Worm (Caenorhabditis elegans) whole organism, L4 larva: ENCODE measurements around the gene ZK632.12.

ENCODE experiments used
- F10B5.3 ChIP-seq: sonication (generic microtip); optimal IDR thresholded peaks from 2 replicates; lab custom pipeline; 2016; ENCODE audit warnings: mild to moderate bottlenecking, missing genetic modification characterization, missing compliant biosample characterization
- F44E2.7 ChIP-seq: fragments of 200-800 bp; sonication (Bioruptor generic); IDR thresholded peaks from 2 replicates; pipeline ENCODE4 v2.1.2; 2022; ENCODE audit warnings: missing genetic modification characterization, missing compliant biosample characterization
- T20F7.1 ChIP-seq: fragments of 200-800 bp; sonication (Bioruptor generic); optimal IDR thresholded peaks from 2 replicates; lab custom pipeline; 2018; ENCODE audit warnings: mild to moderate bottlenecking, missing genetic modification characterization, missing compliant biosample characterization
- Y105C5A.15 ChIP-seq: fragments of 200-800 bp; sonication (Bioruptor generic); IDR thresholded peaks from 2 replicates; pipeline ENCODE4 v1.3.6; 2022; ENCODE audit warnings: missing genetic modification characterization, missing compliant biosample characterization
- Y48G9A.11 ChIP-seq: fragments of 200-800 bp; sonication (Bioruptor generic); IDR thresholded peaks from 2 replicates; pipeline ENCODE4 v1.3.6; 2022; ENCODE audit warnings: missing genetic modification reagents, missing genetic modification characterization, missing compliant biosample characterization
- Y75B8A.6 ChIP-seq: fragments of 200-800 bp; sonication (Bioruptor generic); IDR thresholded peaks from 2 replicates; pipeline ENCODE4 v1.3.6; 2022; ENCODE audit warnings: missing genetic modification reagents, missing genetic modification characterization, missing compliant biosample characterization
- ZK337.2 ChIP-seq: fragments of 200-800 bp; sonication (Bioruptor generic); IDR thresholded peaks from 2 replicates; pipeline ENCODE4 v1.3.6; 2022; ENCODE audit warnings: missing genetic modification reagents, missing genetic modification characterization, missing compliant biosample characterization
- aha-1 ChIP-seq: fragments of 150-350 bp; peaks from one replicate; lab custom pipeline; 2014; ENCODE audit warnings: missing biosample characterization, missing genetic modification characterization
- ama-1 ChIP-seq: fragments of 150-350 bp; optimal IDR thresholded peaks from 2 replicates; lab custom pipeline; 2014; ENCODE audit warnings: inconsistent platforms, mixed read lengths
- attf-4 ChIP-seq: sonication (generic microtip); optimal IDR thresholded peaks from 3 replicates; lab custom pipeline; 2017; ENCODE audit warnings: missing biosample characterization, missing genetic modification characterization
- ceh-20 ChIP-seq: fragments of 200-800 bp; sonication (Bioruptor generic); IDR thresholded peaks from 2 replicates; pipeline ENCODE4 v1.3.6; 2022; ENCODE audit warnings: missing genetic modification reagents, missing genetic modification characterization, missing compliant biosample characterization
- cey-2 ChIP-seq: sonication (generic microtip); optimal IDR thresholded peaks from 3 replicates; lab custom pipeline; 2017; ENCODE audit warnings: missing genetic modification characterization, mild to moderate bottlenecking, missing compliant biosample characterization, antibody characterized with exemption, borderline replicate concordance; ENCODE audit not compliant: insufficient read depth
- daf-16 ChIP-seq, 3 experiments: sonication (generic microtip); optimal IDR thresholded peaks; 2 replicates each; lab custom pipeline; 2016 to 2017; ENCODE audit warnings: missing genetic modification characterization in 3 of 3, missing genetic modification reagents in 3 of 3, mild to moderate bottlenecking in 2 of 3, missing compliant biosample characterization in 2 of 3, missing biosample characterization in 1 of 3, moderate library complexity in 1 of 3
- dmd-6 ChIP-seq: fragments of 200-800 bp; sonication (Bioruptor generic); IDR thresholded peaks from 2 replicates; pipeline ENCODE4 v1.3.6; 2022; ENCODE audit warnings: missing genetic modification reagents, missing genetic modification characterization, missing compliant biosample characterization
- dmd-8 ChIP-seq: fragments of 200-800 bp; sonication (Bioruptor generic); IDR thresholded peaks from 2 replicates; pipeline ENCODE4 v1.3.6; 2022; ENCODE audit warnings: missing genetic modification characterization, missing compliant biosample characterization
- gei-8 ChIP-seq: fragments of 200-800 bp; sonication (Bioruptor generic); optimal IDR thresholded peaks from 2 replicates; lab custom pipeline; 2018; ENCODE audit warnings: mild to moderate bottlenecking, missing genetic modification characterization, missing compliant biosample characterization
- hlh-11 ChIP-seq: fragments of 200-800 bp; sonication (Bioruptor generic); optimal IDR thresholded peaks from 2 replicates; lab custom pipeline; 2018; ENCODE audit warnings: mild to moderate bottlenecking, missing genetic modification characterization, missing compliant biosample characterization
- hmg-1.1 ChIP-seq: fragments of 200-800 bp; sonication (Bioruptor generic); IDR thresholded peaks from 2 replicates; pipeline ENCODE4 v1.3.6; 2022; ENCODE audit warnings: missing genetic modification reagents, missing genetic modification characterization, missing compliant biosample characterization
- jun-1 ChIP-seq: fragments of 150-350 bp; optimal IDR thresholded peaks from 2 replicates; lab custom pipeline; 2014; ENCODE audit warnings: missing biosample characterization, missing genetic modification reagents, missing genetic modification characterization
- lim-7 ChIP-seq: fragments of 200-800 bp; sonication (Bioruptor generic); IDR thresholded peaks from 2 replicates; pipeline ENCODE4 v1.3.6; 2022; ENCODE audit warnings: missing genetic modification characterization, missing compliant biosample characterization
- lin-1 ChIP-seq: fragments of 200-800 bp; sonication (Bioruptor generic); IDR thresholded peaks from 2 replicates; pipeline ENCODE4 v1.3.6; 2022; ENCODE audit warnings: missing genetic modification reagents, missing genetic modification characterization, missing compliant biosample characterization
- lin-13 ChIP-seq: fragments of 150-350 bp; optimal IDR thresholded peaks from 2 replicates; lab custom pipeline; 2014; ENCODE audit warnings: missing biosample characterization, missing genetic modification reagents, missing genetic modification characterization
- lin-29 ChIP-seq: fragments of 200-800 bp; sonication (Bioruptor generic); IDR thresholded peaks from 2 replicates; pipeline ENCODE4 v1.3.6; 2022; ENCODE audit warnings: missing genetic modification reagents, missing genetic modification characterization, missing compliant biosample characterization
- lin-38 ChIP-seq: fragments of 200-800 bp; sonication (Bioruptor generic); IDR thresholded peaks from 2 replicates; pipeline ENCODE4 v1.3.6; 2022; ENCODE audit warnings: missing genetic modification reagents, missing genetic modification characterization, missing compliant biosample characterization
- lir-3 ChIP-seq: sonication (generic microtip); optimal IDR thresholded peaks from 2 replicates; lab custom pipeline; 2016; ENCODE audit warnings: mild to moderate bottlenecking, missing genetic modification characterization, missing compliant biosample characterization
- lsy-2 ChIP-seq, 2 experiments: fragments of 150-350 bp in 1 of 2; sonication (generic microtip) in 1 of 2; optimal IDR thresholded peaks; 2 replicates each; lab custom pipeline; 2014 to 2017; ENCODE audit warnings: missing biosample characterization in 2 of 2, missing genetic modification characterization in 2 of 2
- madf-5 ChIP-seq, 2 experiments: fragments of 200-800 bp; sonication (Bioruptor generic); IDR thresholded peaks; 2 replicates each; pipeline ENCODE4 v1.3.6; 2022; ENCODE audit warnings: missing compliant biosample characterization in 2 of 2, missing genetic modification characterization in 2 of 2
- mes-2 ChIP-seq: sonication (generic microtip); optimal IDR thresholded peaks from 2 replicates; lab custom pipeline; 2016; ENCODE audit warnings: missing genotype, mild to moderate bottlenecking, missing genetic modification characterization, missing compliant biosample characterization; ENCODE audit not compliant: poor library complexity, severe bottlenecking
- mxl-2 ChIP-seq: fragments of 200-800 bp; sonication (Bioruptor generic); conservative IDR thresholded peaks from 2 replicates; pipeline ENCODE4 v1.3.6; 2022; ENCODE audit warnings: missing genetic modification reagents, missing genetic modification characterization, missing compliant biosample characterization
- nhr-11 ChIP-seq: fragments of 150-350 bp; optimal IDR thresholded peaks from 2 replicates; lab custom pipeline; 2014; ENCODE audit warnings: missing biosample characterization, missing genetic modification characterization
- nhr-111 ChIP-seq: fragments of 200-800 bp; sonication (Bioruptor generic); optimal IDR thresholded peaks from 2 replicates; lab custom pipeline; 2018; ENCODE audit warnings: mild to moderate bottlenecking, missing genetic modification characterization, missing compliant biosample characterization
- nhr-28 ChIP-seq: fragments of 150-350 bp; optimal IDR thresholded peaks from 2 replicates; lab custom pipeline; 2014; ENCODE audit warnings: missing biosample characterization, missing genetic modification characterization
- nhr-42 ChIP-seq: fragments of 200-800 bp; sonication (Bioruptor generic); IDR thresholded peaks from 2 replicates; pipeline ENCODE4 v1.3.6; 2022; ENCODE audit warnings: missing genetic modification characterization, missing compliant biosample characterization
- nhr-6 ChIP-seq: fragments of 150-350 bp; optimal IDR thresholded peaks from 2 replicates; lab custom pipeline; 2014; ENCODE audit warnings: missing biosample characterization, missing genetic modification characterization
- nhr-76 ChIP-seq: fragments of 150-350 bp; optimal IDR thresholded peaks from 2 replicates; lab custom pipeline; 2014; ENCODE audit warnings: missing biosample characterization, missing genetic modification characterization
- php-3 ChIP-seq: fragments of 200-800 bp; sonication (Bioruptor generic); IDR thresholded peaks from 2 replicates; pipeline ENCODE4 v1.3.6; 2022; ENCODE audit warnings: missing genetic modification reagents, missing genetic modification characterization, missing compliant biosample characterization
- pqm-1 ChIP-seq: sonication (generic microtip); optimal IDR thresholded peaks from 2 replicates; lab custom pipeline; 2017; ENCODE audit warnings: missing biosample characterization, missing genetic modification characterization
- saeg-2 ChIP-seq: fragments of 200-800 bp; sonication (Bioruptor generic); IDR thresholded peaks from 2 replicates; pipeline ENCODE4 v1.3.6; 2022; ENCODE audit warnings: missing genetic modification reagents, missing genetic modification characterization, missing compliant biosample characterization
- skn-1 ChIP-seq: fragments of 150-350 bp; optimal IDR thresholded peaks from 2 replicates; lab custom pipeline; 2014; ENCODE audit warnings: missing biosample characterization, missing genetic modification characterization
- snpc-4 ChIP-seq: fragments of 150-350 bp; optimal IDR thresholded peaks from 2 replicates; lab custom pipeline; 2014; ENCODE audit warnings: missing biosample characterization, missing genetic modification characterization
- spr-1 ChIP-seq: sonication (generic microtip); optimal IDR thresholded peaks from 2 replicates; lab custom pipeline; 2016; ENCODE audit warnings: mild to moderate bottlenecking, missing genetic modification characterization, missing compliant biosample characterization
- spr-3 ChIP-seq: fragments of 200-800 bp; sonication (Bioruptor generic); optimal IDR thresholded peaks from 2 replicates; lab custom pipeline; 2018; ENCODE audit warnings: mild to moderate bottlenecking, missing genetic modification characterization, missing compliant biosample characterization
- tag-97 ChIP-seq: fragments of 200-800 bp; sonication (Bioruptor generic); IDR thresholded peaks from 2 replicates; pipeline ENCODE4 v1.3.6; 2022; ENCODE audit warnings: missing genetic modification characterization, missing compliant biosample characterization
- zfp-2 ChIP-seq: sonication (generic microtip); optimal IDR thresholded peaks from 2 replicates; lab custom pipeline; 2016; ENCODE audit warnings: mild to moderate bottlenecking, missing genetic modification characterization, missing compliant biosample characterization
- zfp-3 ChIP-seq: fragments of 200-800 bp; sonication (Bioruptor generic); conservative IDR thresholded peaks from 2 replicates; pipeline ENCODE4 v1.3.6; 2022; ENCODE audit warnings: missing genetic modification reagents, missing genetic modification characterization, missing compliant biosample characterization
- ztf-7 ChIP-seq: fragments of 150-350 bp; optimal IDR thresholded peaks from 2 replicates; lab custom pipeline; 2014; ENCODE audit warnings: missing biosample characterization, missing genetic modification characterization

The ZK632.12 gene

DNA sequence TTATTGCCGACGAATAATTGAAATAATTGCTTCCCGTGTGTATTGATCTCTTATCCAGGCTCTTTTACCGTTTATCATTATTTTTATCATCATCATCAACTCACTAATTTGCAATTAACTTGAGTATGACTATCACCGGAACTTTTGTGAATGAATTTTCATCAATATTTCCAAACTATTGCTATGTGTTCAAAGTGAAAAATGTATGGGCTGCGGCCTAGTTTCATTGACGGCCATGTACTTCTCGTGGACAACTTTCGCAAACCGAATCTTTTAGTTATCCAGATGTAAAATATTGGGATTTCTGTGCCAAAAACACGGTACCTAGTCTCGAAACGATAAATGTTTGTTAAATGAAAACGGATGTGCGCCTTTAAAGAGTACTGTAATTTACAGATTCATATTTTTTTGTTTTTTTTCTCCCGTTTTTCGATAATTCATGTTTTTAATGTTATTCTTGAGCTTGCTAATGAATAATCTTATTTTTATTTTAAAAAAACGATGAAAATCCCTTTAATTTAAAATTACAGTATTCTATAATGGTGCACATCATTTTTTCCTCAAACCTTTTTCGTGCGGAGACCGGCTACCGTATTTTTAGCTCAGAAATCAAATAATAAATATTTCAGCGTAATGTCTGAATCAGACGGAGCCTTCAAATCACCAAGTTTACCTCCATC lies 32.0 kb upstream of the ZK632.12 start, which contains the start of gene ZK632.2:
ZK632.2 (plus strand) TSS at position 630 of the 680 bp plus-strand sequence.
- peak in 1 of 2 experiments; percentile 56 for TF ChIP-seq lsy-2 (tag; optimal IDR thresholded peaks at IDR 0.05; lab: Kevin White, UChicago)
- TF ChIP-seq hmg-1.1 (GFP tag; lab: Robert Waterston, UW) = 0 out of 2 replicates have a peak, but pooled peaks have one; percentile 8
- TF ChIP-seq lin-29 (GFP tag; lab: Robert Waterston, UW) = no peak
- TF ChIP-seq lin-38 (GFP tag; lab: Robert Waterston, UW) = peak; percentile 26
- TF ChIP-seq aha-1 (tag; lab: Kevin White, UChicago) = peak; percentile 68
- no peak for TF ChIP-seq madf-5 (GFP tag; IDR thresholded peaks at IDR 0.05; lab: Robert Waterston, UW)
- peak; percentile 89 for TF ChIP-seq mes-2 (tag; lab: Kevin White, UChicago)
- no peak for TF ChIP-seq nhr-76 (tag; lab: Kevin White, UChicago)
- no peak for TF ChIP-seq jun-1
- no peak for TF ChIP-seq daf-16 (GFP tag; optimal IDR thresholded peaks at IDR 0.05; lab: Kevin White, UChicago)
- TF ChIP-seq daf-16 (tag; optimal IDR thresholded peaks at IDR 0.05; lab: Kevin White, UChicago) = peak; percentile 10
- no peak for TF ChIP-seq T20F7.1 (GFP tag; lab: Kevin White, UChicago)

- no peak for TF ChIP-seq ztf-7
- TF ChIP-seq ZK337.2 (GFP tag; lab: Robert Waterston, UW) = no peak
- TF ChIP-seq cey-2 (tag; lab: Kevin White, UChicago) = no peak
- no peak for TF ChIP-seq hlh-11 (tag; lab: Kevin White, UChicago)
- no peak for TF ChIP-seq Y48G9A.11
- TF ChIP-seq aha-1 (tag; lab: Kevin White, UChicago) = no peak
- TF ChIP-seq dmd-6 (GFP tag; lab: Robert Waterston, UW) = no peak
- no peak for TF ChIP-seq hmg-1.1 (GFP tag; lab: Robert Waterston, UW)
- no peak for TF ChIP-seq lir-3 (tag; lab: Kevin White, UChicago)
- TF ChIP-seq nhr-111 = no peak
- TF ChIP-seq F44E2.7 (GFP tag; lab: Robert Waterston, UW) = no peak
- TF ChIP-seq lim-7 (GFP tag; lab: Robert Waterston, UW) = no peak
- no peak for TF ChIP-seq spr-3
- no peak for TF ChIP-seq snpc-4
- no peak for TF ChIP-seq saeg-2 (GFP tag; lab: Robert Waterston, UW)
- no peak for TF ChIP-seq lin-13 (GFP tag; lab: Kevin White, UChicago)
- no peak for TF ChIP-seq mxl-2 (GFP tag; lab: Robert Waterston, UW)
- TF ChIP-seq php-3 (GFP tag; lab: Robert Waterston, UW) = no peak
- TF ChIP-seq tag-97 (GFP tag; lab: Robert Waterston, UW) = no peak
- no peak for TF ChIP-seq nhr-28 (tag; lab: Kevin White, UChicago)
Observed at ce11 chrIII:9802045-9802444, 28.6 kb upstream of the ZK632.12 start.

- TF ChIP-seq spr-3 (no peak), jun-1 (no peak), Y105C5A.15 (GFP tag; lab: Robert Waterston, UW) (no peak), Y75B8A.6 (GFP tag; lab: Robert Waterston, UW) (no peak), nhr-111 (no peak), nhr-42 (no peak), F10B5.3 (no peak), zfp-2 (no peak), dmd-8 (no peak), nhr-11 (no peak), gei-8 (GFP tag; lab: Kevin White, UChicago) (peak; percentile 18), ceh-20 (GFP tag; lab: Robert Waterston, UW) (no peak), snpc-4 (no peak), cey-2 (tag; lab: Kevin White, UChicago) (no peak), lin-1 (GFP tag; lab: Robert Waterston, UW) (no peak), hmg-1.1 (GFP tag; lab: Robert Waterston, UW) (no peak), ama-1 (no peak), skn-1 (no peak), spr-1 (tag; lab: Kevin White, UChicago) (no peak), nhr-6 (tag; lab: Kevin White, UChicago) (no peak), zfp-3 (GFP tag; lab: Robert Waterston, UW) (peak; percentile 77), attf-4 (tag; lab: Kevin White, UChicago) (no peak), pqm-1 (no peak), nhr-28 (tag; lab: Kevin White, UChicago) (peak; percentile 12)
Observed at ce11 chrIII:9804997-9805610, 25.5 kb upstream of the ZK632.12 start, which contains the start of gene riok-3. Gene riok-3 (minus strand): TSS chrIII:9805011.
